Fruit fly (Drosophila melanogaster): ENCODE measurements around the gene Bet1.

- no peak for TF ChIP-seq CG8478 (optimal IDR thresholded peaks at IDR 0.05)
- no peak for TF ChIP-seq usp (GFP tag; optimal IDR thresholded peaks at IDR 0.05)
- no peak for TF ChIP-seq psq (optimal IDR thresholded peaks at IDR 0.05)
- TF ChIP-seq pan (optimal IDR thresholded peaks at IDR 0.05): no peak
- TF ChIP-seq EcR (GFP tag; optimal IDR thresholded peaks at IDR 0.05): no peak
- no peak for TF ChIP-seq Dll (optimal IDR thresholded peaks at IDR 0.05)
Observed at dm6 chr3L:19230801-19231547, 30.2 kb upstream of the Bet1 start.
